Worm (Caenorhabditis elegans) whole organism, midembryonic: Measurements from ENCODE around the gene ent-1.

Source experiments
- klf-2 ChIP-seq: fragments of 200-800 bp; sonication (Bioruptor generic); conservative IDR thresholded peaks from 2 replicates; pipeline ENCODE4 v1.3.6; 2022; ENCODE audit warnings: missing genetic modification reagents, missing genetic modification characterization, missing compliant biosample characterization
- ref-1 ChIP-seq: fragments of 200-800 bp; sonication (Bioruptor generic); conservative IDR thresholded peaks from 2 replicates; pipeline ENCODE4 v1.3.6; 2022; ENCODE audit warnings: missing genetic modification reagents, missing genetic modification characterization, missing compliant biosample characterization

DNA sequence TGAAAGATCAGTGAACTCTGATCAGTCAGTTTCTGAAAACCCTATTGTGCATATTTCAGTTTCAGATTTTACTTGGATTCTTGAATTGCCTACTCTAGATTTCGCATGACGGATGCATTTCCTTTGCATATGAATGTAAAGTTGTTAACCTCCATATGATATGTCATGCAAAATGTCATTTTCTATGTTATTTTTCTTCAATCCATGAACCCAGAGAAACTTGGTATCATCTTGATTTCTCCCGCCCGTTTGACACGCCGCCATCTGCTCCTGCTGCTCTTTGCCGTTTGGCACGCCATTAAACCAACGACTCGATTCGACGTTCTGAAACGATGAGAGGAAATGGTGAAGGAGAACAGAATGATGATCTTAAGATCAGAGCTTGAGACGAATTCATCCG lies 4.9 kb downstream of the ent-1 start:
- TF ChIP-seq ref-1 (GFP tag; lab: Robert Waterston, UW) (no peak), klf-2 (GFP tag; lab: Robert Waterston, UW) (no peak)
